Fruit fly (Drosophila melanogaster) whole organism, adult: Measurements from ENCODE around the gene TotF.
A peak's percentile ranks its signal among the peaks of the same experiment; 100 is the strongest.

Source experiments
- CG11617 ChIP-seq: fragments of 200-800 bp; sonication (Bioruptor generic); optimal IDR thresholded peaks from 2 replicates; lab custom pipeline; 2017; ENCODE audit warnings: mild to moderate bottlenecking, missing biosample characterization, missing genetic modification reagents, missing genetic modification characterization
- CG12768 ChIP-seq: fragments of 200-800 bp; sonication (Bioruptor generic); optimal IDR thresholded peaks from 2 replicates; lab custom pipeline; 2017; ENCODE audit warnings: missing biosample characterization, missing genetic modification characterization, mild to moderate bottlenecking, moderate library complexity, missing genetic modification reagents
- CG14711 ChIP-seq: fragments of 200-800 bp; sonication (Bioruptor generic); optimal IDR thresholded peaks from 2 replicates; lab custom pipeline; 2018; ENCODE audit warnings: missing biosample characterization, mild to moderate bottlenecking, missing genetic modification characterization, moderate library complexity
- CG1620 ChIP-seq: fragments of 200-800 bp; sonication (Bioruptor generic); optimal IDR thresholded peaks from 2 replicates; lab custom pipeline; 2016; ENCODE audit warnings: missing biosample characterization, missing genetic modification characterization
- CG33017 ChIP-seq: fragments of 200-800 bp; sonication (Bioruptor generic); optimal IDR thresholded peaks from 2 replicates; lab custom pipeline; 2018; ENCODE audit warnings: missing biosample characterization, mild to moderate bottlenecking, missing genetic modification characterization, moderate library complexity
- CG5204 ChIP-seq: fragments of 200-800 bp; sonication (Bioruptor generic); optimal IDR thresholded peaks from 2 replicates; lab custom pipeline; 2016; ENCODE audit warnings: missing biosample characterization, missing genetic modification characterization
- CG7045 ChIP-seq: fragments of 200-800 bp; sonication (Bioruptor generic); optimal IDR thresholded peaks from 2 replicates; lab custom pipeline; 2017; ENCODE audit warnings: missing biosample characterization, mild to moderate bottlenecking, missing genetic modification characterization
- CG7101 ChIP-seq: fragments of 200-800 bp; sonication (Bioruptor generic); optimal IDR thresholded peaks from 2 replicates; lab custom pipeline; 2018; ENCODE audit warnings: missing biosample characterization, mild to moderate bottlenecking, missing genetic modification characterization, moderate library complexity
- Clk ChIP-seq: fragments of 200-800 bp; sonication (Bioruptor generic); optimal IDR thresholded peaks from 2 replicates; lab custom pipeline; 2017; ENCODE audit warnings: missing biosample characterization, missing genetic modification characterization
- Crg-1 ChIP-seq: fragments of 200-800 bp; sonication (Bioruptor generic); optimal IDR thresholded peaks from 2 replicates; lab custom pipeline; 2016; ENCODE audit warnings: missing biosample characterization, missing genetic modification characterization
- Hr96 ChIP-seq: fragments of 200-800 bp; sonication (Bioruptor generic); optimal IDR thresholded peaks from 2 replicates; lab custom pipeline; 2016; ENCODE audit warnings: missing biosample characterization, missing genetic modification characterization
- Mnt ChIP-seq: fragments of 200-800 bp; sonication (Bioruptor generic); optimal IDR thresholded peaks from 2 replicates; lab custom pipeline; 2016; ENCODE audit warnings: missing biosample characterization, mild to moderate bottlenecking, missing genetic modification characterization
- bab1 ChIP-seq: fragments of 200-800 bp; sonication (Bioruptor generic); optimal IDR thresholded peaks from 3 replicates; lab custom pipeline; 2019; ENCODE audit warnings: missing biosample characterization, mild to moderate bottlenecking, missing genetic modification characterization, moderate library complexity
- cic ChIP-seq: fragments of 200-800 bp; sonication (Bioruptor generic); optimal IDR thresholded peaks from 2 replicates; lab custom pipeline; 2017; ENCODE audit warnings: missing biosample characterization, mild to moderate bottlenecking, missing genetic modification characterization, moderate library complexity
- cnc ChIP-seq, 2 experiments: fragments of >200 bp; optimal IDR thresholded peaks; 2 replicates each; lab custom pipeline; 2017
- kay ChIP-seq: fragments of 200-800 bp; sonication (Bioruptor generic); peaks from one replicate; lab custom pipeline; 2016; ENCODE audit warnings: missing biosample characterization, missing genetic modification characterization, borderline replicate concordance
- ovo ChIP-seq: fragments of 200-800 bp; sonication (Bioruptor generic); optimal IDR thresholded peaks from 2 replicates; lab custom pipeline; 2016; ENCODE audit warnings: missing biosample characterization, missing genetic modification characterization
- pad ChIP-seq: fragments of 200-800 bp; sonication (Bioruptor generic); optimal IDR thresholded peaks from 3 replicates; lab custom pipeline; 2017; ENCODE audit warnings: missing biosample characterization, missing genetic modification characterization, mild to moderate bottlenecking, moderate library complexity, missing genetic modification reagents
- tj ChIP-seq: fragments of 200-800 bp; sonication (Bioruptor generic); optimal IDR thresholded peaks from 3 replicates; lab custom pipeline; 2017; ENCODE audit warnings: missing biosample characterization, mild to moderate bottlenecking, missing genetic modification characterization, moderate library complexity
- toe ChIP-seq: fragments of 200-800 bp; sonication (Bioruptor generic); optimal IDR thresholded peaks from 2 replicates; lab custom pipeline; 2016; ENCODE audit warnings: missing biosample characterization, missing genetic modification characterization

TotF gene

DNA sequence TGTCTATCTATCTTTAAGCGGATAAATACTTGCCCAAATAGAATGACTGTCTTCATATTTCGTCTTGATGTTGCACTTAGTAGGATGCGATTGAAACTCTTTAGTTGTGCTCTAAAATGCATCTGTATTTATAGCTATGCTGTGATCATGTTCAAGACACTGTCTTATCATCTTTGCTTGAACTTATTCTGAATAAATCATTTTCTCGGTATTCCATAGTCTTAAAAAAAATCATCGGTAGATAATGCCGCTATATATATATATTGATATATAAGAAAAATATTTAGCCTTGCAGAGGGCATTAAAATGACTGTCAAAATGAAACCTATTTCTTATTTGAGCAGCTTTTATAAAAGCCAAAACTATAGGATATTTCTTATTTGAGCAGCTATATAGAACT is at the start of gene TotF:
TSS of gene TotF (minus strand) at position 101 of the 400 bp plus-strand sequence.
- no peak for TF ChIP-seq cnc (optimal IDR thresholded peaks at IDR 0.05; lab: Kevin White, UChicago)
- TF ChIP-seq CG14711 (tag; lab: Kevin White, UChicago) = no peak
- no peak for TF ChIP-seq CG7101 (tag; lab: Kevin White, UChicago)
- no peak for TF ChIP-seq tj (GFP tag; lab: Kevin White, UChicago)
- no peak for TF ChIP-seq Hr96 (GFP tag; lab: Kevin White, UChicago)
- no peak for TF ChIP-seq CG5204
- no peak for TF ChIP-seq CG11617 (GFP tag; lab: Kevin White, UChicago)
- TF ChIP-seq Crg-1 = no peak
- TF ChIP-seq ovo (GFP tag; lab: Kevin White, UChicago) = no peak
- TF ChIP-seq CG1620 (GFP tag; lab: Kevin White, UChicago) = no peak
- no peak for TF ChIP-seq cic (GFP tag; lab: Kevin White, UChicago)
- no peak for TF ChIP-seq bab1 (GFP tag; lab: Kevin White, UChicago)

DNA sequence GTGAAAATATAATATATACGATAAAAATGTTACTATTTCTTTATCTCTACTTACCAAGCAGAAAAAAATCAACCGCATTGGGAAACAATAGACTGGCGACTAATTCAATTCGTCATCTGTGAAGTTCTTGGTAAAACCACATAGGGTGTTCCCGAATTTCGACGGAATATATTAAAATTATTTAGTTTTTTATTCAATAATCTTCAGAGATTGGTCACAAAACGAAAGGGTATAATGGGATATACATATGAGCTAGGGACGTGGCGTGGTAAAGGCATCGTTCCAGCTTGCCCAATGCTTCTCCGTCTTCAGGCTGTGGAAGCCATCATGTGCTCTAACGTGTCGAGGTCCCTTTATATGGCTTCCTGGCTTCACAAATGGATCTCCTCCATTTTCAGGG is 49.4 kb upstream of the TotF start, which contains the start of gene CG42866:
TSS of gene CG42866 (minus strand) at position 101 of the 400 bp plus-strand sequence.
- TF ChIP-seq CG7045 (GFP tag; lab: Kevin White, UChicago) (no peak), Hr96 (GFP tag; lab: Kevin White, UChicago) (no peak), tj (GFP tag; lab: Kevin White, UChicago) (no peak), Clk (GFP tag; lab: Kevin White, UChicago) (no peak), cic (GFP tag; lab: Kevin White, UChicago) (no peak), CG5204 (no peak), cnc (optimal IDR thresholded peaks at IDR 0.05; lab: Kevin White, UChicago) (no peak), kay (GFP tag; lab: Kevin White, UChicago) (no peak), Crg-1 (no peak), CG12768 (GFP tag; lab: Kevin White, UChicago) (no peak), CG14711 (tag; lab: Kevin White, UChicago) (no peak)

DNA sequence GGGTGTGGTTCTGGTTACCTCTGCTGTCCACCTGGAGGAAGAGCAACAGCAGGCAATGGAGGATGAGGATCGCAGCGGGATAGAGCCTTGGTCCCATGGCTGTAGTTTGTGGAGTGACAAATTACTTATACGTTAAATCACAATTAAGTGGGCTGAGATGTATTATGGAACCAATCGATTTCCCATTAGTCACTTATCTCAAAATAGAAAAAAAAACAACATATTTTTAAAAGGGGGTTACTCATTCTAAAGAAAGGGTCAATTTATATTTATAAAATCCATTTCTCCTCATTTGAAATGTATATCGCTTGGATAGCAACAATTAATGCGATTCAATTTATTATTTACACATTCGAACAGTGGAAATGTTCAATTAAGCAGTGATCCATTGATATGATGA is 48.8 kb upstream of the TotF start, which contains the start of gene CG34051:
TSS of gene CG34051 (minus strand) at position 101 of the 400 bp plus-strand sequence.
- TF ChIP-seq CG33017 (tag; lab: Kevin White, UChicago) (no peak), bab1 (GFP tag; lab: Kevin White, UChicago) (no peak), CG11617 (GFP tag; lab: Kevin White, UChicago) (no peak), CG14711 (tag; lab: Kevin White, UChicago) (no peak), tj (GFP tag; lab: Kevin White, UChicago) (no peak), CG7101 (tag; lab: Kevin White, UChicago) (no peak), cnc (optimal IDR thresholded peaks at IDR 0.05; lab: Kevin White, UChicago) (no peak)

DNA sequence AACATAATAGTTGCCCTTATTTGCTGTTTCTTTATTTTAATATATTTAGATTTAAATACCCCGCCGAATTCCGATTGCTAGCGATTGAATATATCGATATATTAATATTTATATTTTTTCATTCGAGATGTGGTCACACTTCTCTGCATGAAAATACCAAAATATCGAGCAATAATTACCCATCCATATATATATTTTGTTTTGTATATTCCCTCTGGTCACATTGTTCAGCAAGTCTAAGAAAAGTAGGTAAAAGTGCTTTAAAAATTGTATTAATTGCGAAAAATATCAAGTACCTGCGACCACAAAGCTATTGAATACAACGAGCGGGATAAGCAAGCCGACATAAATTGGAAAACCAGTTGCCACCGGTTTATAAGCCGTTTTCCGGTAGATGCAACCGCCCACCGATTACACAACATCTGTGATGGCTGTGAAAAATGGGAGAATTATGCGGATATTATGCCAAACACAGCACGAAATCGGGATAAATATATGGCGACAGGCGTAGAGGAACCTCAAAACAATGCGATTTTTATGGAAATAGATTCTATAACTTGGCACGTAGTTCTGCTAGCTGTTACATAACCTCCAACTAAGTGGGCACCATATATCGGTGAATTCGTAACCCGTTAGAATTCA is 46.5 kb upstream of the TotF start, which contains the start of gene COX4:
TSS of gene COX4 (plus strand) at position 194 of the 642 bp plus-strand sequence.
- TF ChIP-seq ovo (GFP tag; lab: Kevin White, UChicago) (peak; percentile 48), bab1 (GFP tag; lab: Kevin White, UChicago) (peak; percentile 20), kay (GFP tag; lab: Kevin White, UChicago) (no peak)

DNA sequence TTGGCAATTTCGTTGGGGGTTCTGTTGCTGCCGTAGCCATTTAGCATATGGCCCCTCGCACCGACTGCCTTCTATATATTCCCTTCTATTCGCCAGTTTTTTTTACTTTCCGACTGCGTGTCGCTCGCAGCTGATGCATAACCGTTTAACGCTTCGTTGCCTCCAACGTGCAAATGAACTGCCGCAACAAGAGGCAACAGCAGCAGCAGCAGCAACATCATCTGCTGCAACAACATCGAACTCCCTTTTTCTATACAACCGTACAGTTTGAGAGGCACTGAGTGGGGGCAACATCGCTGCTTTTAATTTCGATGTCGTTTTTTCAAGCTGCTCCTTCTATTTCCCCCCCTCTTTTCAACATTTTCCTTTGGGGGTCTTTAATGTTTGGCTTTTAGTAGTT is 40.0 kb upstream of the TotF start:
- no peak for TF ChIP-seq CG7101 (tag; lab: Kevin White, UChicago)
- TF ChIP-seq tj (GFP tag; lab: Kevin White, UChicago) = no peak
- TF ChIP-seq CG33017 (tag; lab: Kevin White, UChicago) = no peak
- no peak for TF ChIP-seq toe (GFP tag; lab: Kevin White, UChicago)
- no peak for TF ChIP-seq cnc (optimal IDR thresholded peaks at IDR 0.05; lab: Kevin White, UChicago)
- no peak for TF ChIP-seq CG11617 (GFP tag; lab: Kevin White, UChicago)
- TF ChIP-seq CG12768 (GFP tag; lab: Kevin White, UChicago) = no peak

DNA sequence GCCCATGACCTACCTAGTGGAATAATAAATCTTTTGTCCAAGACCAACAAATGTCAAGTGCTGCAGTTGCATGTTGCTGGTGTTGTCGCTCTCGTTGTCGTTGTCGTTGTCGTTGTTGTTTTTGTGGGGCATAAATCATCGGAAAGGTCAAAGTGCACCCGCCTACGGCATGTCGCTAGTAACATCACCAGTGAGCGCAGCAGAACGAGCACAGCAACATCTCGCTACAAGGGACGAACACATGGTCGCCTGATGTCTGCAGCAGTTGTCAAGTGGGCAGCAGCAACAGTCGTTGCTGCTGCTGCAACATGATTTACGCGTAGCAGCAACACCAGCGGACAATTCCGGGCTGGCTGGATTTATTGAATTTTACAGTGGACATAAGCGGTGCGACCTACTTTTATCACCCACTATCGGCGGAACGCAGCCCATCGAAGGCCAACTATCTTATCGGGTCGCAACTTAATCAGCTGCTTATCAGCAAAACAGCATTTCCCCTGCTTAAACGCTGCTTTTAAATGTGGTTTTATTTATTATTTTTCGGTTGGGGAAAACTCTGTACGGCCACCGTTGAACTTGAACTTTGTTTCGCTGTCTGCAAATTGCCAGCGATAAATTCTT is 39.5 kb upstream of the TotF start:
- no peak for TF ChIP-seq ovo (GFP tag; lab: Kevin White, UChicago)
- TF ChIP-seq pad (GFP tag; lab: Kevin White, UChicago) = peak; percentile 39

DNA sequence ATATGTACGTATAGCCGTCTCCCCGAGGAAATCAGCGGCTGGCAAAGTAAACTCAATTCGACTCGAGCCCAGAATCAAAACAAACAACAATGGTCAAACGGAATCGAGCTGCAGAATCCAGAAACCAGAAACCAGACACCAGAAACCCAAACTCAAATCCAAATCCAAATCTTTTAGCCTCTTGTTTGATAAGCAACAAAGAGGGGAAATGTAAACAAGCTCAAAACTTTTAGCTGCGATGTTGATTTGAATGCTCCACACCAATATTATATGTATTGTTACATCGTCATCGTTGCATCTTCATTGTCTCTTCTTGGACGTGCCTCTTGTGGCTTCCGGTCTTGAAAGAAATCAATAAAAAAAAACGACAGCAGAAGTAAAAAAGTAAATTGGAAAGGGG is 37.4 kb upstream of the TotF start:
- no peak for TF ChIP-seq ovo (GFP tag; lab: Kevin White, UChicago)
- no peak for TF ChIP-seq Clk (GFP tag; lab: Kevin White, UChicago)
- TF ChIP-seq CG5204 = no peak
- TF ChIP-seq Mnt = no peak
- TF ChIP-seq pad (GFP tag; lab: Kevin White, UChicago) = no peak
- no peak for TF ChIP-seq tj (GFP tag; lab: Kevin White, UChicago)
- no peak for TF ChIP-seq CG33017 (tag; lab: Kevin White, UChicago)
- TF ChIP-seq kay (GFP tag; lab: Kevin White, UChicago) = no peak
- no peak for TF ChIP-seq CG7045 (GFP tag; lab: Kevin White, UChicago)
- TF ChIP-seq Hr96 (GFP tag; lab: Kevin White, UChicago) = no peak
- no peak for TF ChIP-seq CG12768 (GFP tag; lab: Kevin White, UChicago)
- no peak for TF ChIP-seq CG11617 (GFP tag; lab: Kevin White, UChicago)
- no peak for TF ChIP-seq Crg-1
- no peak for TF ChIP-seq cic (GFP tag; lab: Kevin White, UChicago)
- no peak for TF ChIP-seq toe (GFP tag; lab: Kevin White, UChicago)
- TF ChIP-seq bab1 (GFP tag; lab: Kevin White, UChicago) = no peak
- TF ChIP-seq CG1620 (GFP tag; lab: Kevin White, UChicago) = no peak
